Worm (Caenorhabditis elegans) whole organism, L3 larva: ENCODE data around the gene F59B2.15.

Experiments used
- R02D3.7 ChIP-seq: fragments of 150-350 bp; optimal IDR thresholded peaks from 2 replicates; lab custom pipeline; 2014; ENCODE audit warnings: missing biosample characterization, missing genetic modification characterization
- ama-1 ChIP-seq: fragments of 150-350 bp; optimal IDR thresholded peaks from 2 replicates; lab custom pipeline; 2018
- ceh-16 ChIP-seq: sonication (generic microtip); optimal IDR thresholded peaks from 2 replicates; lab custom pipeline; 2017; ENCODE audit warnings: missing biosample characterization, missing genetic modification characterization
- ceh-82 ChIP-seq: fragments of 150-350 bp; optimal IDR thresholded peaks from 2 replicates; lab custom pipeline; 2014; ENCODE audit warnings: missing biosample characterization, missing genetic modification characterization
- elt-3 ChIP-seq, 3 experiments: fragments of 150-350 bp in 1 of 3; sonication (generic microtip) in 2 of 3; optimal IDR thresholded peaks; 2 replicates in 2 of 3; 4 replicates in 1 of 3; lab custom pipeline; 2014 to 2017; ENCODE audit warnings: missing biosample characterization in 3 of 3, missing genetic modification characterization in 3 of 3
- fkh-10 ChIP-seq: sonication (generic microtip); optimal IDR thresholded peaks from 2 replicates; lab custom pipeline; 2017; ENCODE audit warnings: missing biosample characterization, missing genetic modification reagents, missing genetic modification characterization
- mdl-1 ChIP-seq: fragments of 150-350 bp; optimal IDR thresholded peaks from 2 replicates; lab custom pipeline; 2014; ENCODE audit warnings: missing biosample characterization, missing genetic modification characterization
- nfya-1 ChIP-seq: sonication (generic microtip); optimal IDR thresholded peaks from 2 replicates; lab custom pipeline; 2017; ENCODE audit warnings: missing genetic modification characterization, mild to moderate bottlenecking, missing compliant biosample characterization, antibody characterized with exemption, moderate library complexity; ENCODE audit not compliant: insufficient read depth
- nhr-12 ChIP-seq: fragments of 150-350 bp; optimal IDR thresholded peaks from 2 replicates; lab custom pipeline; 2014; ENCODE audit warnings: missing biosample characterization, missing genetic modification characterization
- nhr-76 ChIP-seq: fragments of 150-350 bp; sonication (generic microtip); optimal IDR thresholded peaks from 5 replicates; lab custom pipeline; 2014; ENCODE audit warnings: missing biosample characterization, missing genetic modification characterization
- pha-4 ChIP-seq: fragments of 150-350 bp; optimal IDR thresholded peaks from 2 replicates; lab custom pipeline; 2014; ENCODE audit warnings: missing biosample characterization, missing genetic modification reagents, missing genetic modification characterization
- unc-62 ChIP-seq: fragments of 150-350 bp; sonication (generic microtip); optimal IDR thresholded peaks from 4 replicates; lab custom pipeline; 2014; ENCODE audit warnings: missing biosample characterization, missing genetic modification reagents, missing genetic modification characterization

DNA sequence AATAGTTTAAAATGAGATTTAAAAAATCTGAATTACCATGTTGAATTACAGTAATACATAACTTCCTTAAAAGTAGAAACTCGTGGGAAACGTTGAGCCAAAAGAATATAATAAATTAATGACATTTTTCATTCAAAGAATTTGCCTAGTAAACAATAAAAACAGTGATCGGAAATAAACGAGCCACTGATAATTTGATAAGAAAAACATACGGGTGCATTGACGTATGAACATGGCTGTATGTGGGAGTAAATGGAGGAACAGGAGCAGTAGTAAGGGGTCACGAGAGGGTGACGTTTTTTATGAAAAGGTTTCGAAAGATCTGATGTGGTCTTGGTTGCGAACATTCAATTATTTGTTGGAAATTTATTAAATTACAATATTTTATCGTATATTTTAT lies 28.4 kb upstream of the F59B2.15 start:
- TF ChIP-seq pha-4: no peak
- no peak for TF ChIP-seq nhr-76 (tag; lab: Kevin White, UChicago)
- TF ChIP-seq R02D3.7: no peak
- TF ChIP-seq nhr-12 (tag; lab: Kevin White, UChicago): no peak
- no peak for TF ChIP-seq ceh-16 (tag; lab: Kevin White, UChicago)
- no peak for TF ChIP-seq unc-62
- no peak for TF ChIP-seq nfya-1 (tag; lab: Kevin White, UChicago)
- TF ChIP-seq elt-3 (tag; optimal IDR thresholded peaks at IDR 0.05; lab: Kevin White, UChicago): no peak
- TF ChIP-seq ama-1 (lab: Kevin White, UChicago): no peak
- no peak for TF ChIP-seq mdl-1
- no peak for TF ChIP-seq ceh-82 (tag; lab: Kevin White, UChicago)
- no peak for TF ChIP-seq fkh-10 (GFP tag; lab: Kevin White, UChicago)
